Fruit fly (Drosophila melanogaster): Measurements from ENCODE around the gene Rbbp5.

Rbbp5 gene

DNA sequence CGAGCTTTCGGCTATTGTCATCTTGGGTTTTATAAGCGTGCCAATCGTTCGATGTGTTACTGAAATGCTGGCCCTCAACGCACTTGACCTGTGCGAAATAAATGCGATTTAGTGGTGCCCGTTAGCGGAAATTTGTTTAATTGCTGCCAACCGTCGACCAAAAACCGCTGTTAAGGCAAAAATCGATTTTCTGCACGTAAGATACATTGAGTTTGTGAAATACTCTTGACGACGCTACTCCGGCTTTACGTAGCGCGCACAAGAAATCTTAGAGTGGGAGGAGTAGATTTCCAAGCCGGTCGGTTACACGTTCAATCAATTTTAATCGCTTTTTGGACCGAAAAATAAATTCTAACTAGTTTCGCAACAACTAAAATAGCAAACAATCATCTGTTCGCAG lies 27.7 kb upstream of the Rbbp5 start:
- TF ChIP-seq ey (GFP tag; optimal IDR thresholded peaks at IDR 0.05) (no peak), rgr (GFP tag; optimal IDR thresholded peaks at IDR 0.05) (no peak), Vsx2 (GFP tag; optimal IDR thresholded peaks at IDR 0.05; ENCODE audit: partially characterized antibody) (no peak), Myc (optimal IDR thresholded peaks at IDR 0.05) (no peak), OdsH (GFP tag; optimal IDR thresholded peaks at IDR 0.05) (no peak), N (GFP tag; optimal IDR thresholded peaks at IDR 0.05) (no peak), Abd-B (GFP tag; optimal IDR thresholded peaks at IDR 0.05) (no peak)

DNA sequence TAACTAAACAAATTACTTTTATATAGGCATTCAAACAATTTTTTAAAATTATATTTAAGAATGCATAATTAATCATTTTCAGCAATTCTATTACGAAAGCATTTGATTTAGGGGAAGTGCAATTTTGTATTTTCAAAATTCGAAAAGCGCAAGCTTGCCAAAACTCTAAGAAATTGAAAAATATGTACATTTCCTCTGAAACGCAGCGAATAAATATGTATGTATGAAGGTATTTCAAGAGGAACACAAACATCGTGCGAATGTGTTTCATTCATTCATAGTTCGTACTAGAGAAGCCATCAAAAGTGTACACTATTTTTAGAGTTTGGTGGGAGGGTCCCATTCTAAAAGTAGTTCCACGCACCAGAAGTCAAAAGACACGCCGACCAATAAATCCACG lies 22.3 kb upstream of the Rbbp5 start, which contains the start of gene CG13247:
Gene CG13247 (plus strand): TSS at position 301 of the 400 bp plus-strand sequence.
- TF ChIP-seq HLH106 (tag; optimal IDR thresholded peaks at IDR 0.05), result no peak
- no peak for TF ChIP-seq Hnf4 (GFP tag; optimal IDR thresholded peaks at IDR 0.05)
- no peak for TF ChIP-seq CrebA (GFP tag; optimal IDR thresholded peaks at IDR 0.05; ENCODE audit: borderline replicate concordance)
- no peak for TF ChIP-seq Abd-B (GFP tag; optimal IDR thresholded peaks at IDR 0.05)
- no peak for TF ChIP-seq jim (GFP tag; optimal IDR thresholded peaks at IDR 0.05)
- no peak for TF ChIP-seq h (GFP tag; optimal IDR thresholded peaks at IDR 0.05)
- no peak for TF ChIP-seq Rel (GFP tag; optimal IDR thresholded peaks at IDR 0.05)
- no peak for TF ChIP-seq Rel (tag; optimal IDR thresholded peaks at IDR 0.05)
- no peak for TF ChIP-seq dl (GFP tag; optimal IDR thresholded peaks at IDR 0.05; ENCODE audit: insufficient read depth in 1 of 2, partially characterized antibody in 2 of 2)
- TF ChIP-seq CG32264 (GFP tag; optimal IDR thresholded peaks at IDR 0.05), result no peak
- no peak for TF ChIP-seq tai (GFP tag; optimal IDR thresholded peaks at IDR 0.05)

DNA sequence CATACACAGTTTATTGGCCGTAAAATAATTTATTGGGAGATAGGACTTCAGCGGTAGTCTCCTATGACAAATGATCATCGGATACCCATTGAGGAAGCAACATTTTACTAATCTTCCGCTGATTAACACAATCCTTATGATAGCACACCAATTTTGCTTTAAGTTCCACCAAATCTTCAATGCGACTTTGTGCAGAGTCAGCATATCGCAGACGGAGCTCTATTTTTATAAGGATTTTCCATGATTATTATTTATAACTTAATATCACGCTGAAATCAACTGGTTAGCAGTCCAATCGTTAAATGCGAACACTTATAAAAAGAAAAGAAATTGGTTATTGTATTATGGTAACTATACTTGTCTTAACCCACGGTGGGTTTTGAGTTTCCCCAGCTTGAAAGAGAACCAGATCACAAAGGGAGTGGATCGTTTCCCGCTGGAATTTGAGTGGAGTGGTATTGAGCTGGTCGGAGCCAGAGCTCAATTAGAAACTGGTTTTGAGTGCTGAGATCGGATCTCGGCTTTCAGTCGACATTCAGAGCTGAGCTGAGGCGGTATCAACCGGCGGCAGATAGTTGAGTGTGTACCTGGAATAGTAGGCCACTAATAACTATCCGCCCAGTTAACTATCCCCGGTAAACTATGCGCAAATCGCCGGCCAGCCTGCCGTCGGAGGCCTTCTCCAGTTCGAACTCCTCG lies 19.1 kb upstream of the Rbbp5 start, which contains the start of the genes Toll-9 and in:
Gene Toll-9 (minus strand): TSS at position 51 of the 699 bp plus-strand sequence.
Gene in (plus strand): TSS at position 525 of the 699 bp plus-strand sequence.
- no peak for TF ChIP-seq rgr (GFP tag; optimal IDR thresholded peaks at IDR 0.05)
- peak; percentile 40 for TF ChIP-seq Dif (GFP tag; optimal IDR thresholded peaks at IDR 0.05; ENCODE audit: partially characterized antibody)

DNA sequence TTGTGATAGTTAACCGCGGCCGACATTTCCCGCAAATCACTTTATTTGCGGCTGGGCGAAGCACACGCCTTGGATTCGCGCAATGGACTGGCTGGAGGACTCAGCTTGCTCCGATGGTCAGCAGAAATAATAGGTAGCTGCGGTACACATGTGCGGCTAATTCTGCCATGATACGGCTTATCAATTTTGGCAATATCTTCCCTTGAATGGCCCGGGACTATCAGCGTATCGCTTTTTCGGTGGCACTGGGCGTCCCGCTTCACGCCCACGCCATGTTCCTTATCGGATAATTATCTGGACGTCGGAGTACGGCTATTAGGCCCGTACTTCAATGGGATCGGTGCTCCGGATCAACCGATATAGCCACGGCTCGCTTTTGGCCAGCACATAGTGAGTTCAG lies 18.3 kb upstream of the Rbbp5 start:
- TF ChIP-seq h (GFP tag; optimal IDR thresholded peaks at IDR 0.05) (peak; percentile 89), Hnf4 (GFP tag; optimal IDR thresholded peaks at IDR 0.05) (no peak), Dif (GFP tag; optimal IDR thresholded peaks at IDR 0.05; ENCODE audit: partially characterized antibody) (peak; percentile 2), Rel (GFP tag; optimal IDR thresholded peaks at IDR 0.05) (no peak), Rel (tag; optimal IDR thresholded peaks at IDR 0.05) (peak; percentile 33)

DNA sequence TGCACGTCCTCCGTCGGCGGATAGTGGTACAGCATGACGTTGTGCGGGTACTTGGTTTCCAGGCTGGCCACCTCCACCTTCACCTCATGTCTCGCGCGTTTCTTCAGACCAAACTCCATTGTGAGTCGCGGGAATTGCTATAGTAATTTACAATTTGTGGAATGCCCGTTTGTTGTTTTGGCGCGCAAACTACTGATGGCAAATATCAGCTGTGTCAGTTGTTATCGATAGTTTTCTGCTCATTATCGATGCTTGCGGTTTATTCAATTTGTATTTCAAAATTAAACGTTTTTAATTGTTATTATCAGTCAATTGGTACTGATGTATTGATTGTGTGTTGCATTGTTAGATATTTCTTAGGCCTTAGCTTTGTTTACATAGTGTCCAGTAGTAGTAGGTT lies 13.6 kb upstream of the Rbbp5 start, which contains the start of gene Prim2:
Gene Prim2 (minus strand): TSS at position 197 of the 400 bp plus-strand sequence.
- TF ChIP-seq fru (GFP tag; optimal IDR thresholded peaks at IDR 0.05), result no peak
- TF ChIP-seq dl (GFP tag; optimal IDR thresholded peaks at IDR 0.05; ENCODE audit: insufficient read depth in 1 of 2, partially characterized antibody in 2 of 2), result no peak
- TF ChIP-seq jim (GFP tag; optimal IDR thresholded peaks at IDR 0.05), result no peak
- TF ChIP-seq sage (GFP tag; optimal IDR thresholded peaks at IDR 0.05), result no peak
- no peak for TF ChIP-seq dmrt93B (GFP tag; optimal IDR thresholded peaks at IDR 0.05)
- no peak for TF ChIP-seq sv (GFP tag; optimal IDR thresholded peaks at IDR 0.05)
- TF ChIP-seq Rel (GFP tag; optimal IDR thresholded peaks at IDR 0.05), result no peak
- peak; percentile 71 for TF ChIP-seq Rel (tag; optimal IDR thresholded peaks at IDR 0.05)

DNA sequence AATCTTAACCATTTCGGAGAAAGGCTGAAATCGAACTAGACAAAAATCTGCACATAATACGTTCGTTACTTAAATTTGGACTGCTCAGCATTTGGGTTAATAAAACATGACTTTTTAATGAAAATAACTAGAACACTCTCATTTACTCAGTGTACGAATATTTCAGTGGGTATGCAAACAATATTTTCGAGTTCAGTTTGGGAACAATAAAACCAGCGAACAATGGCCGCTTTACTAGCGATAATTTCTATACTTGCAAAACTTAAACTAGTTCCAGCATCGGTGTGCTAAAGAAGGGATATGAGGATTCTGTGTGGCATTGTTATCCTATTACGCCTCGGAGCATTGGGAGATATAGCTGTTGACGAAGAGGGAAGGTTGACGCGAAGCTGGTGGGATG lies 10.5 kb upstream of the Rbbp5 start, which contains the start of gene CG5665:
Gene CG5665 (plus strand): TSS at position 301 of the 400 bp plus-strand sequence.
- TF ChIP-seq pan (optimal IDR thresholded peaks at IDR 0.05) (no peak), jim (GFP tag; optimal IDR thresholded peaks at IDR 0.05) (no peak), foxo (GFP tag; optimal IDR thresholded peaks at IDR 0.05) (no peak), Vsx2 (GFP tag; optimal IDR thresholded peaks at IDR 0.05; ENCODE audit: partially characterized antibody) (no peak), Jra (GFP tag; optimal IDR thresholded peaks at IDR 0.05) (no peak), CG9705 (GFP tag; optimal IDR thresholded peaks at IDR 0.05) (no peak)

DNA sequence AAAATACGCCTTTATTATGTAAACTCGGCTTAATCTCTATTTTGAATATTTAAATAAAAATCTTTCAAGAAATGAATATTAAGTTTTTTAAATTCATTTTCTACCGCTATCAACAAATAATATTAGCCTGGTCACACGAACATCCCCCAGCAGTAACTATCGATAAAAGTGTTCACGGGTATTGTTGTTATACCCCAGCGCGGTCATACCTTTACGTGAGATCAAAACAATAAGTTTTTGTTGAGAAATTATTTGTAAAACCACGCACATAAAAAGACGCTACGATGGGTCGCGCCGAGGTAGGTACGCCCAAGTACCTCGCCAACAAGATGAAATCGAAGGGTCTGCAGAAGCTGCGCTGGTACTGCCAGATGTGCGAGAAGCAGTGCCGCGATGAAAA lies 8.9 kb upstream of the Rbbp5 start, which contains the start of gene kin17:
Gene kin17 (plus strand): TSS at position 195 of the 400 bp plus-strand sequence.
- TF ChIP-seq usp (GFP tag; optimal IDR thresholded peaks at IDR 0.05), result no peak
- TF ChIP-seq Hr78 (GFP tag; optimal IDR thresholded peaks at IDR 0.05), result no peak
- no peak for TF ChIP-seq h (GFP tag; optimal IDR thresholded peaks at IDR 0.05)
- TF ChIP-seq Abd-B (GFP tag; optimal IDR thresholded peaks at IDR 0.05), result no peak
- TF ChIP-seq tai (GFP tag; optimal IDR thresholded peaks at IDR 0.05), result no peak
- TF ChIP-seq Dfd (GFP tag; optimal IDR thresholded peaks at IDR 0.05), result no peak
- TF ChIP-seq Mio (GFP tag; optimal IDR thresholded peaks at IDR 0.05), result no peak
- TF ChIP-seq Myc (optimal IDR thresholded peaks at IDR 0.05), result no peak
- no peak for TF ChIP-seq CG32264 (GFP tag; optimal IDR thresholded peaks at IDR 0.05)
- no peak for TF ChIP-seq Sp1 (GFP tag; optimal IDR thresholded peaks at IDR 0.05)
- TF ChIP-seq Jra (GFP tag; optimal IDR thresholded peaks at IDR 0.05), result no peak
- TF ChIP-seq ey (GFP tag; optimal IDR thresholded peaks at IDR 0.05), result no peak
- TF ChIP-seq Vsx2 (GFP tag; optimal IDR thresholded peaks at IDR 0.05; ENCODE audit: partially characterized antibody), result peak; percentile 75
- no peak for TF ChIP-seq Rel (GFP tag; optimal IDR thresholded peaks at IDR 0.05)
- TF ChIP-seq Rel (tag; optimal IDR thresholded peaks at IDR 0.05), result peak; percentile 12
- no peak for TF ChIP-seq foxo (GFP tag; optimal IDR thresholded peaks at IDR 0.05)
- no peak for TF ChIP-seq sv (GFP tag; optimal IDR thresholded peaks at IDR 0.05)
